Fruit fly (Drosophila melanogaster): ENCODE results near the gene unc-13-4A.

unc-13-4A gene

dm6 chr3L:7323348-7323747 is 10.7 kb upstream of the unc-13-4A start, which contains the start of the genes RhoGEF4 and Rint1 (continued):
- TF ChIP-seq grn (GFP tag; optimal IDR thresholded peaks at IDR 0.05) (no peak), sqz (GFP tag; optimal IDR thresholded peaks at IDR 0.05) (peak; percentile 70), CG3838 (GFP tag; optimal IDR thresholded peaks at IDR 0.05) (peak; percentile 16), mirr (GFP tag; optimal IDR thresholded peaks at IDR 0.05) (no peak), repo (GFP tag; optimal IDR thresholded peaks at IDR 0.05) (peak; percentile 15), Ptx1 (GFP tag; IDR thresholded peaks at IDR 0.05) (peak; percentile 86), caup (GFP tag; optimal IDR thresholded peaks at IDR 0.05; ENCODE audit: severe bottlenecking) (peak; percentile 34), CG12942 (GFP tag; optimal IDR thresholded peaks at IDR 0.05) (peak; percentile 64), Mad (GFP tag; optimal IDR thresholded peaks at IDR 0.05) (peak; percentile 60), CG11560 (tag; IDR thresholded peaks at IDR 0.05) (0 out of 3 replicates have a peak, but pooled peaks have one; percentile 44), lilli (GFP tag; optimal IDR thresholded peaks at IDR 0.05) (peak; percentile 82), CG2120 (GFP tag; optimal IDR thresholded peaks at IDR 0.05) (peak; percentile 80), TFAM (GFP tag; optimal IDR thresholded peaks at IDR 0.05) (no peak), gt (GFP tag; IDR thresholded peaks at IDR 0.05) (no peak), CG43689 (GFP tag; IDR thresholded peaks at IDR 0.05) (no peak), Hey (tag; optimal IDR thresholded peaks at IDR 0.05) (no peak), CG16779 (GFP tag; IDR thresholded peaks at IDR 0.05) (no peak), ab (GFP tag; optimal IDR thresholded peaks at IDR 0.05) (peak; percentile 22), CG9932 (GFP tag; IDR thresholded peaks at IDR 0.05) (peak; percentile 92), vnd (GFP tag; IDR thresholded peaks at IDR 0.05; ENCODE audit: partially characterized antibody) (no peak), gsb (GFP tag; IDR thresholded peaks at IDR 0.05) (no peak), CG30431 (GFP tag; optimal IDR thresholded peaks at IDR 0.05) (peak; percentile 61), sr (GFP tag; IDR thresholded peaks at IDR 0.05) (no peak), Bdp1 (GFP tag; optimal IDR thresholded peaks at IDR 0.05) (peak; percentile 37), sisA (GFP tag; IDR thresholded peaks at IDR 0.05) (peak; percentile 87), CG10147 (GFP tag; optimal IDR thresholded peaks at IDR 0.05) (peak; percentile 74), chif (GFP tag; optimal IDR thresholded peaks at IDR 0.05) (peak; percentile 4 to 53), CG11723 (GFP tag; optimal IDR thresholded peaks at IDR 0.05) (no peak), Drgx (GFP tag; IDR thresholded peaks at IDR 0.05) (no peak), Scr (GFP tag; IDR thresholded peaks at IDR 0.05; ENCODE audit: partially characterized antibody) (peak; percentile 21; the same call in 1 of the 2 replicates), stc (GFP tag; IDR thresholded peaks at IDR 0.05) (0 out of 2 replicates have a peak, but pooled peaks have one; percentile 27), CG17912 (GFP tag; optimal IDR thresholded peaks at IDR 0.05) (no peak), Usf (GFP tag; optimal IDR thresholded peaks at IDR 0.05) (peak; percentile 59), CG17385 (GFP tag; optimal IDR thresholded peaks at IDR 0.05) (no peak), B-H2 (GFP tag; optimal IDR thresholded peaks at IDR 0.05) (peak; percentile 10), p53 (GFP tag; optimal IDR thresholded peaks at IDR 0.05) (no peak), CG14667 (GFP tag; IDR thresholded peaks at IDR 0.05) (peak; percentile 56), CG1529 (GFP tag; optimal IDR thresholded peaks at IDR 0.05) (peak; percentile 23), Meics (GFP tag; optimal IDR thresholded peaks at IDR 0.05) (peak; percentile 38), tio (GFP tag; optimal IDR thresholded peaks at IDR 0.05) (no peak), zen (tag; optimal IDR thresholded peaks at IDR 0.05) (peak; percentile 73), Fer1 (GFP tag; optimal IDR thresholded peaks at IDR 0.05) (peak; percentile 61), fu2 (GFP tag; optimal IDR thresholded peaks at IDR 0.05) (no peak), Elba2 (GFP tag; optimal IDR thresholded peaks at IDR 0.05) (peak; percentile 70), crp (GFP tag; optimal IDR thresholded peaks at IDR 0.05) (peak in 1 of 2 experiments; percentile 52), chn (GFP tag; optimal IDR thresholded peaks at IDR 0.05) (peak; percentile 48), HHEX (GFP tag; optimal IDR thresholded peaks at IDR 0.05) (no peak), Deaf1 (tag; optimal IDR thresholded peaks at IDR 0.05) (no peak), CG15601 (tag; optimal IDR thresholded peaks at IDR 0.05) (peak; percentile 72), CG3847 (GFP tag; IDR thresholded peaks at IDR 0.05) (peak; percentile 90), CG9215 (GFP tag; IDR thresholded peaks at IDR 0.05) (peak; percentile 71), seq (GFP tag; IDR thresholded peaks at IDR 0.05) (0 out of 2 replicates have a peak, but pooled peaks have one; percentile 31)
